Worm (Caenorhabditis elegans) whole organism, L1 larva: ENCODE measurements around the gene col-74.
A peak's percentile ranks its signal among the peaks of the same experiment; 100 is the strongest.

Experiments used
- C04F5.9 ChIP-seq: sonication (generic microtip); optimal IDR thresholded peaks from 2 replicates; lab custom pipeline; 2016; ENCODE audit warnings: missing genetic modification characterization, missing compliant biosample characterization
- C34B4.2 ChIP-seq: sonication (generic microtip); optimal IDR thresholded peaks from 2 replicates; lab custom pipeline; 2017; ENCODE audit warnings: mild to moderate bottlenecking, missing genetic modification characterization, missing compliant biosample characterization
- F16B12.6 ChIP-seq: fragments of 150-350 bp; optimal IDR thresholded peaks from 2 replicates; lab custom pipeline; 2014; ENCODE audit warnings: missing biosample characterization, missing genetic modification characterization
- Y116A8C.19 ChIP-seq: sonication (generic microtip); optimal IDR thresholded peaks from 2 replicates; lab custom pipeline; 2016; ENCODE audit warnings: missing compliant biosample characterization, missing genetic modification characterization, borderline replicate concordance
- alr-1 ChIP-seq: fragments of 200-800 bp; sonication (Bioruptor generic); optimal IDR thresholded peaks from 2 replicates; lab custom pipeline; 2018; ENCODE audit warnings: borderline replicate concordance, mild to moderate bottlenecking, missing genetic modification characterization, missing compliant biosample characterization
- ceh-8 ChIP-seq: fragments of 200-800 bp; sonication (Bioruptor generic); optimal IDR thresholded peaks from 2 replicates; lab custom pipeline; 2018; ENCODE audit warnings: mild to moderate bottlenecking, missing genetic modification characterization, moderate library complexity, missing compliant biosample characterization
- ceh-88 ChIP-seq: fragments of 200-800 bp; sonication (Bioruptor generic); IDR thresholded peaks from 2 replicates; pipeline ENCODE4 v1.3.6; 2022; ENCODE audit warnings: missing genetic modification characterization, missing compliant biosample characterization
- ces-1 ChIP-seq: fragments of 150-350 bp; optimal IDR thresholded peaks from 2 replicates; lab custom pipeline; 2014; ENCODE audit warnings: missing biosample characterization, missing genetic modification reagents, missing genetic modification characterization
- dsc-1 ChIP-seq: sonication (generic microtip); optimal IDR thresholded peaks from 2 replicates; lab custom pipeline; 2016; ENCODE audit warnings: mild to moderate bottlenecking, missing genetic modification characterization, missing compliant biosample characterization
- egl-27 ChIP-seq, 2 experiments: fragments of 150-350 bp in 1 of 2; sonication (generic microtip); optimal IDR thresholded peaks; 3 replicates each; lab custom pipeline; 2017 to 2018; ENCODE audit warnings: missing biosample characterization in 2 of 2, missing genetic modification characterization in 2 of 2, missing genetic modification reagents in 2 of 2
- elt-2 ChIP-seq: sonication (generic microtip); optimal IDR thresholded peaks from 2 replicates; lab custom pipeline; 2016; ENCODE audit warnings: missing genetic modification characterization, mild to moderate bottlenecking, inconsistent platforms, missing compliant biosample characterization, missing genetic modification reagents
- elt-3 ChIP-seq, 6 experiments: fragments of 150-350 bp in 1 of 6; sonication (generic microtip); optimal IDR thresholded peaks; 2 replicates each; lab custom pipeline; 2017 to 2018; ENCODE audit warnings: missing biosample characterization in 6 of 6, missing genetic modification characterization in 6 of 6, inconsistent platforms in 1 of 6
- ets-5 ChIP-seq: fragments of 200-800 bp; sonication (Bioruptor generic); IDR thresholded peaks from 2 replicates; pipeline ENCODE4 v1.3.6; 2022; ENCODE audit warnings: missing genetic modification characterization, missing compliant biosample characterization
- fkh-8 ChIP-seq: sonication (generic microtip); optimal IDR thresholded peaks from 2 replicates; lab custom pipeline; 2016; ENCODE audit warnings: mild to moderate bottlenecking, missing genetic modification characterization, missing compliant biosample characterization
- grh-1 ChIP-seq: fragments of 200-800 bp; sonication (Bioruptor generic); IDR thresholded peaks from 2 replicates; pipeline ENCODE4 v1.3.6; 2022; ENCODE audit warnings: missing genetic modification reagents, missing genetic modification characterization, missing compliant biosample characterization
- hlh-4 ChIP-seq: sonication (generic microtip); optimal IDR thresholded peaks from 2 replicates; lab custom pipeline; 2016; ENCODE audit warnings: mild to moderate bottlenecking, missing genetic modification characterization, missing compliant biosample characterization
- hpl-2 ChIP-seq: fragments of 150-350 bp; optimal IDR thresholded peaks from 2 replicates; lab custom pipeline; 2014; ENCODE audit warnings: missing biosample characterization, missing genetic modification reagents, missing genetic modification characterization
- irx-1 ChIP-seq: sonication (generic microtip); optimal IDR thresholded peaks from 2 replicates; lab custom pipeline; 2016; ENCODE audit warnings: missing genetic modification characterization, missing compliant biosample characterization
- jun-1 ChIP-seq: fragments of 150-350 bp; optimal IDR thresholded peaks from 2 replicates; lab custom pipeline; 2014; ENCODE audit warnings: missing biosample characterization, missing genetic modification reagents, missing genetic modification characterization
- lin-13 ChIP-seq: fragments of 150-350 bp; optimal IDR thresholded peaks from 2 replicates; lab custom pipeline; 2014; ENCODE audit warnings: missing biosample characterization, missing genetic modification reagents, missing genetic modification characterization
- lin-14 ChIP-seq: fragments of 200-800 bp; sonication (Bioruptor generic); optimal IDR thresholded peaks from 2 replicates; lab custom pipeline; 2018; ENCODE audit warnings: mild to moderate bottlenecking, missing genetic modification characterization, moderate library complexity, missing compliant biosample characterization
- lin-15B ChIP-seq: fragments of 150-350 bp; sonication (generic microtip); optimal IDR thresholded peaks from 3 replicates; lab custom pipeline; 2014; ENCODE audit warnings: missing biosample characterization, missing genetic modification characterization
- lin-39 ChIP-seq: fragments of 150-350 bp; optimal IDR thresholded peaks from 2 replicates; lab custom pipeline; 2014; ENCODE audit warnings: missing biosample characterization, missing genetic modification reagents, missing genetic modification characterization
- lsy-2 ChIP-seq, 2 experiments: fragments of 150-350 bp; optimal IDR thresholded peaks; 2 replicates each; lab custom pipeline; 2014; ENCODE audit warnings: missing biosample characterization in 2 of 2, missing genetic modification characterization in 2 of 2
- mdl-1 ChIP-seq, 2 experiments: fragments of 150-350 bp; optimal IDR thresholded peaks; 2 replicates each; lab custom pipeline; 2014 to 2017; ENCODE audit warnings: missing biosample characterization in 2 of 2, missing genetic modification characterization in 2 of 2, inconsistent platforms in 1 of 2
- mef-2 ChIP-seq: fragments of 150-350 bp; optimal IDR thresholded peaks from 2 replicates; lab custom pipeline; 2014; ENCODE audit warnings: missing biosample characterization, missing genetic modification characterization
- mep-1 ChIP-seq: fragments of 150-350 bp; optimal IDR thresholded peaks from 2 replicates; lab custom pipeline; 2014; ENCODE audit warnings: missing biosample characterization, missing genetic modification characterization
- nhr-11 ChIP-seq: fragments of 150-350 bp; optimal IDR thresholded peaks from 2 replicates; lab custom pipeline; 2014; ENCODE audit warnings: missing biosample characterization, missing genetic modification characterization
- nhr-12 ChIP-seq: sonication (generic microtip); optimal IDR thresholded peaks from 2 replicates; lab custom pipeline; 2017; ENCODE audit warnings: missing biosample characterization, missing genetic modification characterization
- nhr-19 ChIP-seq: fragments of 200-800 bp; sonication (Bioruptor generic); conservative IDR thresholded peaks from 2 replicates; pipeline ENCODE4 v1.3.6; 2022; ENCODE audit warnings: missing genetic modification characterization, missing compliant biosample characterization
- nhr-28 ChIP-seq: fragments of 150-350 bp; optimal IDR thresholded peaks from 2 replicates; lab custom pipeline; 2014; ENCODE audit warnings: missing biosample characterization, missing genetic modification characterization
- nhr-71 ChIP-seq: sonication (generic microtip); optimal IDR thresholded peaks from 2 replicates; lab custom pipeline; 2016; ENCODE audit warnings: mild to moderate bottlenecking, missing genetic modification characterization, moderate library complexity, missing compliant biosample characterization
- nhr-77 ChIP-seq: fragments of 150-350 bp; optimal IDR thresholded peaks from 2 replicates; lab custom pipeline; 2014; ENCODE audit warnings: missing biosample characterization, missing genetic modification characterization
- nhr-90 ChIP-seq: sonication (generic microtip); optimal IDR thresholded peaks from 2 replicates; lab custom pipeline; 2016; ENCODE audit warnings: mild to moderate bottlenecking, missing genetic modification characterization, missing compliant biosample characterization; ENCODE audit not compliant: poor library complexity
- pax-3 ChIP-seq: fragments of 200-800 bp; sonication (Bioruptor generic); optimal IDR thresholded peaks from 2 replicates; lab custom pipeline; 2018; ENCODE audit warnings: mild to moderate bottlenecking, missing genetic modification characterization, moderate library complexity, missing compliant biosample characterization
- pqm-1 ChIP-seq: sonication (generic microtip); optimal IDR thresholded peaks from 3 replicates; lab custom pipeline; 2017; ENCODE audit warnings: missing biosample characterization, missing genetic modification characterization
- rnt-1 ChIP-seq: sonication (generic microtip); optimal IDR thresholded peaks from 2 replicates; lab custom pipeline; 2016; ENCODE audit warnings: mild to moderate bottlenecking, missing genetic modification characterization, moderate library complexity, missing compliant biosample characterization
- snpc-4 ChIP-seq: fragments of 150-350 bp; optimal IDR thresholded peaks from 2 replicates; lab custom pipeline; 2014; ENCODE audit warnings: missing biosample characterization, missing genetic modification characterization
- snu-23 ChIP-seq: sonication (generic microtip); optimal IDR thresholded peaks from 2 replicates; lab custom pipeline; 2016; ENCODE audit warnings: missing genetic modification characterization, missing compliant biosample characterization
- sox-4 ChIP-seq: sonication (generic microtip); optimal IDR thresholded peaks from 2 replicates; lab custom pipeline; 2016; ENCODE audit warnings: missing genetic modification characterization, missing compliant biosample characterization
- sup-37 ChIP-seq: fragments of 200-800 bp; sonication (Bioruptor generic); optimal IDR thresholded peaks from 2 replicates; lab custom pipeline; 2018; ENCODE audit warnings: mild to moderate bottlenecking, missing genetic modification characterization, missing compliant biosample characterization
- tbx-2 ChIP-seq: sonication (generic microtip); optimal IDR thresholded peaks from 2 replicates; lab custom pipeline; 2016; ENCODE audit warnings: missing genetic modification characterization, missing compliant biosample characterization
- unc-130 ChIP-seq: fragments of 150-350 bp; optimal IDR thresholded peaks from 2 replicates; lab custom pipeline; 2017; ENCODE audit warnings: missing biosample characterization, missing genetic modification characterization, inconsistent platforms
- unc-30 ChIP-seq: sonication (generic microtip); optimal IDR thresholded peaks from 2 replicates; lab custom pipeline; 2017; ENCODE audit warnings: missing biosample characterization, missing genetic modification characterization
- unc-62 ChIP-seq: fragments of 150-350 bp; optimal IDR thresholded peaks from 2 replicates; lab custom pipeline; 2014; ENCODE audit warnings: missing biosample characterization, missing genetic modification reagents, missing genetic modification characterization
- unc-98 ChIP-seq: fragments of 200-800 bp; sonication (Bioruptor generic); IDR thresholded peaks from 2 replicates; pipeline ENCODE4 v1.3.6; 2022; ENCODE audit warnings: missing genetic modification characterization, missing compliant biosample characterization
- vab-15 ChIP-seq: sonication (generic microtip); optimal IDR thresholded peaks from 2 replicates; lab custom pipeline; 2017; ENCODE audit warnings: missing genotype, mild to moderate bottlenecking, missing genetic modification characterization, missing compliant biosample characterization
- xbp-1 ChIP-seq: sonication (generic microtip); optimal IDR thresholded peaks from 2 replicates; lab custom pipeline; 2016; ENCODE audit warnings: missing genetic modification characterization, missing compliant biosample characterization
- zip-4 ChIP-seq: fragments of 200-800 bp; sonication (Bioruptor generic); optimal IDR thresholded peaks from 2 replicates; lab custom pipeline; 2018; ENCODE audit warnings: mild to moderate bottlenecking, missing genetic modification characterization, moderate library complexity, missing compliant biosample characterization
- ztf-11 ChIP-seq, 2 experiments: sonication (generic microtip); optimal IDR thresholded peaks; 2 replicates each; lab custom pipeline; 2016 to 2017; ENCODE audit warnings: missing genetic modification characterization in 2 of 2, missing biosample characterization in 1 of 2, missing compliant biosample characterization in 1 of 2
- ztf-4 ChIP-seq: fragments of 150-350 bp; optimal IDR thresholded peaks from 2 replicates; lab custom pipeline; 2014; ENCODE audit warnings: missing biosample characterization, missing genetic modification characterization

Gene col-74

DNA sequence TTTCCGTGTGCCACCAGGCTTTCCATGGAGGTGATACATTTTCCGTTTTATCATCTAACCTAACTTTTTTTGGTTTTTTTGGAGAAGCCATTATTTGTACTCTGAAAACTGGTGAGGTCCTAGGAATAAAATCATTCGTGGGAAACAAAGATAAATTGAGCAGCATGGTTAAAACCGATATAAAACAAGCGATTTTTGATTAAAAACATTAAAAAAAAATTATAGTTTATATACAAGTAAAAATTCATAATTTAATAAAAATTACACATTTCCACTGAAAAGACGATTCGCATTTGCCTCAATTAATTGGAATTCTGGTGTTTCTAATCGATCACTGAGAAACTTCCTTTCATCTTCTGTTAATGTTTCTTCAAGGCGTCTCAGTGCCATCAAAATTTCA lies 8.3 kb downstream of the col-74 start, which contains the start of gene ZK1248.15:
Gene ZK1248.15, minus strand, starts transcription at position 101 of the 400 bp plus-strand sequence.
- TF ChIP-seq sox-4: no peak
- TF ChIP-seq xbp-1: no peak
- no peak for TF ChIP-seq vab-15 (tag; lab: Kevin White, UChicago)
- no peak for TF ChIP-seq nhr-11
- no peak for TF ChIP-seq nhr-71 (tag; lab: Kevin White, UChicago)
- no peak for TF ChIP-seq nhr-28 (tag; lab: Kevin White, UChicago)
- TF ChIP-seq, all 84 proteins: peak for 0

DNA sequence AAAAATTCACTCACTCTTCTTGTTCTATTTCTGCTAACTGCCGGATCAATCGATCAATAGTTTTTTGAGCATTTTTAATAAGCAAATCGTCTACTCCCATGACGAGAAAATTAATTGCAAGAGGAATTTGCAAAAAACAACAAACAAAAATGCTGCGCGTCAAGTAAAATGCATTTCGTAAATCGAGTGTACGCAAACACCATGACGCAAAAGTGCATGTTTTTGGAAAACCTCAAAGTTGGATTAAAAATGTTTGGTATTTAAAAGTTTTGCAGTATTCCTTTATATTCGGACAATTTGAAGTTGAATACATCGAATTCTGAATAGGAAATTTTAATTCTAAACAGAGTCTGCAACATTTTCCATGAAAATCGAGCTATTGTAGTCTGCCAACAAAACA lies 9.1 kb downstream of the col-74 start, which contains the start of gene ZK1248.19:
Gene ZK1248.19, minus strand, starts transcription at position 188 of the 400 bp plus-strand sequence.
- TF ChIP-seq hlh-4 (tag; lab: Kevin White, UChicago) (no peak), nhr-28 (tag; lab: Kevin White, UChicago) (no peak), elt-3 (tag; optimal IDR thresholded peaks at IDR 0.05; lab: Kevin White, UChicago) (peak in 1 of 6 experiments; percentile 4), ces-1 (GFP tag; lab: Kevin White, UChicago) (no peak), ztf-4 (no peak), nhr-11 (no peak), unc-62 (GFP tag; lab: Kevin White, UChicago) (no peak), nhr-90 (no peak), lsy-2 (tag; optimal IDR thresholded peaks at IDR 0.05; lab: Kevin White, UChicago) (peak; percentile 42 to 58), irx-1 (tag; lab: Kevin White, UChicago) (no peak), grh-1 (GFP tag; lab: Robert Waterston, UW) (no peak), fkh-8 (tag; lab: Kevin White, UChicago) (no peak), lin-14 (peak; percentile 13), zip-4 (GFP tag; lab: Kevin White, UChicago) (no peak), hpl-2 (GFP tag; lab: Kevin White, UChicago) (no peak), sox-4 (no peak), lin-39 (tag; lab: Kevin White, UChicago) (no peak), alr-1 (tag; lab: Kevin White, UChicago) (no peak), jun-1 (tag; lab: Kevin White, UChicago) (no peak), nhr-12 (no peak), tbx-2 (tag; lab: Kevin White, UChicago) (no peak), lin-13 (GFP tag; lab: Kevin White, UChicago) (no peak), egl-27 (tag; optimal IDR thresholded peaks at IDR 0.05; lab: Kevin White, UChicago) (no peak), unc-30 (tag; lab: Kevin White, UChicago) (no peak), dsc-1 (peak; percentile 14), snu-23 (GFP tag; lab: Kevin White, UChicago) (peak; percentile 53), mef-2 (tag; lab: Kevin White, UChicago) (no peak), sup-37 (no peak), unc-130 (tag; lab: Kevin White, UChicago) (peak; percentile 32), C04F5.9 (tag; lab: Kevin White, UChicago) (no peak), ceh-8 (GFP tag; lab: Kevin White, UChicago) (no peak), unc-98 (no peak), ztf-11 (tag; optimal IDR thresholded peaks at IDR 0.05; lab: Kevin White, UChicago) (no peak), Y116A8C.19 (tag; lab: Kevin White, UChicago) (no peak), mep-1 (tag; lab: Kevin White, UChicago) (peak; percentile 16), nhr-19 (GFP tag; lab: Robert Waterston, UW) (no peak), elt-2 (no peak), rnt-1 (tag; lab: Kevin White, UChicago) (peak; percentile 56), mdl-1 (tag; optimal IDR thresholded peaks at IDR 0.05; lab: Kevin White, UChicago) (no peak), pax-3 (tag; lab: Kevin White, UChicago) (no peak), lin-15B (tag; lab: Kevin White, UChicago) (no peak), nhr-77 (tag; lab: Kevin White, UChicago) (no peak), snpc-4 (tag; lab: Kevin White, UChicago) (peak; percentile 0), ceh-88 (no peak), F16B12.6 (tag; lab: Kevin White, UChicago) (peak; percentile 88), C34B4.2 (tag; lab: Kevin White, UChicago) (no peak), ets-5 (GFP tag; lab: Robert Waterston, UW) (no peak), pqm-1 (tag; lab: Kevin White, UChicago) (no peak)
